Worm (Caenorhabditis elegans) whole organism, L2 larva: ENCODE data around the gene aka-1.

Experiments used
- aly-2 ChIP-seq: fragments of 150-350 bp; optimal IDR thresholded peaks from 2 replicates; lab custom pipeline; 2014; ENCODE audit warnings: missing biosample characterization, missing genetic modification characterization
- ama-1 ChIP-seq: fragments of 150-350 bp; optimal IDR thresholded peaks from 2 replicates; lab custom pipeline; 2018; ENCODE audit warnings: inconsistent platforms
- egl-27 ChIP-seq: sonication (generic microtip); optimal IDR thresholded peaks from 3 replicates; lab custom pipeline; 2017; ENCODE audit warnings: missing biosample characterization, missing genetic modification reagents, missing genetic modification characterization
- elt-1 ChIP-seq: fragments of 150-350 bp; optimal IDR thresholded peaks from 2 replicates; lab custom pipeline; 2014; ENCODE audit warnings: missing biosample characterization, missing genetic modification characterization
- lin-13 ChIP-seq: fragments of 150-350 bp; optimal IDR thresholded peaks from 2 replicates; lab custom pipeline; 2014; ENCODE audit warnings: missing biosample characterization, missing genetic modification reagents, missing genetic modification characterization
- lsy-2 ChIP-seq, 2 experiments: fragments of 150-350 bp in 1 of 2; sonication (generic microtip) in 1 of 2; optimal IDR thresholded peaks; 2 replicates each; lab custom pipeline; 2014 to 2017; ENCODE audit warnings: missing biosample characterization in 2 of 2, missing genetic modification characterization in 2 of 2
- mdl-1 ChIP-seq, 2 experiments: fragments of 150-350 bp in 1 of 2; sonication (generic microtip) in 1 of 2; optimal IDR thresholded peaks; 2 replicates each; lab custom pipeline; 2017; ENCODE audit warnings: missing biosample characterization in 2 of 2, missing genetic modification characterization in 2 of 2
- nhr-10 ChIP-seq: sonication (generic microtip); optimal IDR thresholded peaks from 2 replicates; lab custom pipeline; 2017; ENCODE audit warnings: missing biosample characterization, missing genetic modification characterization
- nhr-129 ChIP-seq: fragments of 150-350 bp; optimal IDR thresholded peaks from 2 replicates; lab custom pipeline; 2014; ENCODE audit warnings: missing biosample characterization, missing genetic modification characterization
- nhr-237 ChIP-seq: fragments of 150-350 bp; optimal IDR thresholded peaks from 2 replicates; lab custom pipeline; 2014; ENCODE audit warnings: missing biosample characterization, missing genetic modification characterization
- nhr-6 ChIP-seq: fragments of 150-350 bp; optimal IDR thresholded peaks from 2 replicates; lab custom pipeline; 2014; ENCODE audit warnings: missing biosample characterization, missing genetic modification characterization
- nhr-77 ChIP-seq: fragments of 150-350 bp; optimal IDR thresholded peaks from 2 replicates; lab custom pipeline; 2014; ENCODE audit warnings: missing biosample characterization, missing genetic modification characterization
- peb-1 ChIP-seq: fragments of 150-350 bp; optimal IDR thresholded peaks from 2 replicates; lab custom pipeline; 2014; ENCODE audit warnings: missing biosample characterization, missing genetic modification characterization
- unc-62 ChIP-seq: fragments of 150-350 bp; optimal IDR thresholded peaks from 2 replicates; lab custom pipeline; 2014; ENCODE audit warnings: missing biosample characterization, missing genetic modification reagents, missing genetic modification characterization

ce11 chrII:7496070-7496469 lies 17.7 kb upstream of the aka-1 start, which contains the start of gene spi-1:
- TF ChIP-seq nhr-237 (tag; lab: Kevin White, UChicago) (no peak), egl-27 (tag; lab: Kevin White, UChicago) (no peak), lsy-2 (tag; optimal IDR thresholded peaks at IDR 0.05; lab: Kevin White, UChicago) (no peak), mdl-1 (tag; optimal IDR thresholded peaks at IDR 0.05; lab: Kevin White, UChicago) (no peak), nhr-129 (tag; lab: Kevin White, UChicago) (no peak), nhr-6 (tag; lab: Kevin White, UChicago) (no peak), nhr-77 (tag; lab: Kevin White, UChicago) (no peak), nhr-10 (tag; lab: Kevin White, UChicago) (no peak), unc-62 (GFP tag; lab: Kevin White, UChicago) (no peak), ama-1 (lab: Kevin White, UChicago) (no peak), lin-13 (GFP tag; lab: Kevin White, UChicago) (no peak), elt-1 (no peak), peb-1 (tag; lab: Kevin White, UChicago) (no peak), aly-2 (tag; lab: Kevin White, UChicago) (no peak)
